Fruit fly (Drosophila melanogaster): ENCODE results near the gene CG31650.

Gene CG31650

DNA sequence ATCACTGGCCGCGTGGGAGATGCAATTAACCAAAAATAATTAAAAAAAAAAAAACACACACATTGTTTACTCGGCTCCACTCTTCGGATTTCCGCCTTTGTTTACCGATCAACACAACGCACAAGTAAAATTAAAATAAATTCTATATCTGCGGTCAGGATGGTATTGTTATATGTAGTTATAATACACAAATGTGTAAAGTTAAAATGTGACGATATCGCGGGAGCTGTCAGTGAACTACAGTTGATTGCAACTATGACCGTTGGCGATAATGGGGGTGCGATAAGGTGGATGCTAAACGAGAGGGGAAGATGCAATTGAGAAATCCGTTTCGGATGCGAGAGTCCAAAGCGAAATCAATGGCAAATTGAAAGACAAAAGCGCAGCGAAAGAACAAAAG lies 38.2 kb downstream of the CG31650 start:
- TF ChIP-seq dl (GFP tag; optimal IDR thresholded peaks at IDR 0.05; ENCODE audit: insufficient read depth in 1 of 2, partially characterized antibody in 2 of 2) (no peak), Hr83 (GFP tag; optimal IDR thresholded peaks at IDR 0.05; ENCODE audit: poor library complexity, severe bottlenecking) (no peak), pan (optimal IDR thresholded peaks at IDR 0.05) (no peak), sage (GFP tag; optimal IDR thresholded peaks at IDR 0.05) (no peak), Hnf4 (GFP tag; optimal IDR thresholded peaks at IDR 0.05) (no peak), CrebA (GFP tag; optimal IDR thresholded peaks at IDR 0.05; ENCODE audit: borderline replicate concordance) (no peak), h (GFP tag; optimal IDR thresholded peaks at IDR 0.05) (no peak), CG9705 (GFP tag; optimal IDR thresholded peaks at IDR 0.05) (no peak), N (GFP tag; optimal IDR thresholded peaks at IDR 0.05) (no peak), rgr (GFP tag; optimal IDR thresholded peaks at IDR 0.05) (no peak), Rel (GFP tag; optimal IDR thresholded peaks at IDR 0.05) (no peak), Rel (tag; optimal IDR thresholded peaks at IDR 0.05) (no peak), Abd-B (GFP tag; optimal IDR thresholded peaks at IDR 0.05) (no peak), Sp1 (GFP tag; optimal IDR thresholded peaks at IDR 0.05) (no peak)

DNA sequence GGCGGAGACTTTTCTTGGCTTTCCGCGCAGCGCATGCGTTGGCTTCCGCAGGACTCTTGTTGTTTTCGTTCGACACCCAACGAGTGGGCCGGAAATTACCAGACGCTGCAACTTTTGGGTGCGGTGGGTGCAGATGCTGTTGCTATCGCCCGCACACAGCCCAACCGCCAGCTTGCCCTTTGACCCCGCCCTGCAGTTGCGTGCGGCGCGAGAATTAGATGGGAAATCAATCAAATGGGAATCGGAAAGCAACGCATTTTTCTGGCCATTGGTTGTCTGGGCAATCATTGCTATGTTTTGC lies 39.1 kb downstream of the CG31650 start:
- TF ChIP-seq HLH106 (tag; optimal IDR thresholded peaks at IDR 0.05) (no peak), Mio (GFP tag; optimal IDR thresholded peaks at IDR 0.05) (no peak), psq (GFP tag; optimal IDR thresholded peaks at IDR 0.05) (no peak), Dif (GFP tag; optimal IDR thresholded peaks at IDR 0.05; ENCODE audit: partially characterized antibody) (peak; percentile 21)

DNA sequence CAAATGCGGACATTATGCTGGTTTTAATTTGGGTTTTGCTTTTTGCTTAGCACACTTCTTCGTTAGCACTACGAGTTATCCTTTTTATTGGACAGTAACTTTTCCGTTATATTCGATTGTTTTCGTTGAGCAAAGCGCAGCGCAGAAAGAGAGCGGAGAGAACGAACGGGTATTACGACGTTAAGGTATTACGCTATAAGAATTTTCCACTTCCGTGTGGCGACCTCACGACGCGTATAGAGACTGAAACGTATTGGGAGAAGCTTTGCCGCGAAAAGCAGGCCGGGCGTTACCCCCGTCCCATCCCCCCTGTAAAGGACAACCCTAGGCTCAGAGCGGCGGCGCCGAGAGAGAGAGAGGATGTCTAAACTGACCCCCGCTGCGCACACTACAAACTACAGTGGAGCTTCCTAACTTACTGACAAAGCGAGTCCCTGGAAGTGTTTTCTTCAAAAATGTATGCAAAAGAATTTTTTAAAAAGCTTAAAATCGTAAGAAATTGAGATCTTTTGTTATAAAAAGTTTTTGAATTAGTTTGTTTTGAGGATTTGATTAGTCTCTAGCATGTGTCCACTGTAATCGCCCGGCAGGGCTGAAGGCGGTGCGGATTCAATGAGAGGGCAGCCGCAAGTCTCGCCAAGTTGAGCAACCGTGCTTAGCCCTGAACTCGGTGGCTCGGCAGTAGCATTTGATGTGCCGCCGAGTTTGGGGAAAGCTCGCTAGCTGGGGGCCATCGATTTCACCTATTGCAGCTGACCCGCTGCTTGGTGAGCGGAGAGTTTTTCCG lies 39.6 kb downstream of the CG31650 start:
- TF ChIP-seq dmrt93B (GFP tag; optimal IDR thresholded peaks at IDR 0.05), result peak; percentile 72
- no peak for TF ChIP-seq dl (GFP tag; optimal IDR thresholded peaks at IDR 0.05; ENCODE audit: insufficient read depth in 1 of 2, partially characterized antibody in 2 of 2)
- TF ChIP-seq fru (GFP tag; optimal IDR thresholded peaks at IDR 0.05), result peak; percentile 92
- TF ChIP-seq Mio (GFP tag; optimal IDR thresholded peaks at IDR 0.05), result peak; percentile 58
- peak; percentile 91 for TF ChIP-seq OdsH (GFP tag; optimal IDR thresholded peaks at IDR 0.05)
- TF ChIP-seq CG32264 (GFP tag; optimal IDR thresholded peaks at IDR 0.05), result peak; percentile 83
- no peak for TF ChIP-seq Hr83 (GFP tag; optimal IDR thresholded peaks at IDR 0.05; ENCODE audit: poor library complexity, severe bottlenecking)
- TF ChIP-seq GATAd (GFP tag; optimal IDR thresholded peaks at IDR 0.05), result peak; percentile 5
- peak; percentile 53 for TF ChIP-seq sage (GFP tag; optimal IDR thresholded peaks at IDR 0.05)
- peak; percentile 92 for TF ChIP-seq Hnf4 (GFP tag; optimal IDR thresholded peaks at IDR 0.05)
- no peak for TF ChIP-seq Vsx2 (GFP tag; optimal IDR thresholded peaks at IDR 0.05; ENCODE audit: partially characterized antibody)
- TF ChIP-seq rgr (GFP tag; optimal IDR thresholded peaks at IDR 0.05), result peak; percentile 92
- no peak for TF ChIP-seq pan (optimal IDR thresholded peaks at IDR 0.05)
- peak; percentile 89 for TF ChIP-seq HLH106 (tag; optimal IDR thresholded peaks at IDR 0.05)
- peak; percentile 93 for TF ChIP-seq br (GFP tag; optimal IDR thresholded peaks at IDR 0.05)
- peak; percentile 87 for TF ChIP-seq woc (GFP tag; optimal IDR thresholded peaks at IDR 0.05)
- TF ChIP-seq CrebA (GFP tag; optimal IDR thresholded peaks at IDR 0.05; ENCODE audit: borderline replicate concordance), result no peak
- TF ChIP-seq ey (GFP tag; optimal IDR thresholded peaks at IDR 0.05), result peak; percentile 93
- peak; percentile 64 for TF ChIP-seq CG9705 (GFP tag; optimal IDR thresholded peaks at IDR 0.05)
- TF ChIP-seq foxo (GFP tag; optimal IDR thresholded peaks at IDR 0.05), result peak; percentile 59 to 95
- peak; percentile 93 for TF ChIP-seq h (GFP tag; optimal IDR thresholded peaks at IDR 0.05)
- no peak for TF ChIP-seq usp (GFP tag; optimal IDR thresholded peaks at IDR 0.05)
- peak; percentile 92 for TF ChIP-seq sv (GFP tag; optimal IDR thresholded peaks at IDR 0.05)
- TF ChIP-seq psq (GFP tag; optimal IDR thresholded peaks at IDR 0.05), result peak; percentile 83
- TF ChIP-seq Rel (GFP tag; optimal IDR thresholded peaks at IDR 0.05), result peak; percentile 57
- TF ChIP-seq Rel (tag; optimal IDR thresholded peaks at IDR 0.05), result peak; percentile 61
- peak; percentile 75 for TF ChIP-seq Jra (GFP tag; optimal IDR thresholded peaks at IDR 0.05)
- TF ChIP-seq Sp1 (GFP tag; optimal IDR thresholded peaks at IDR 0.05), result peak; percentile 86
- peak; percentile 77 for TF ChIP-seq brk (GFP tag; optimal IDR thresholded peaks at IDR 0.05)
